Worm (Caenorhabditis elegans) whole organism, young adult: ENCODE measurements around the gene K08H2.7.

Experiments
- B0019.2 ChIP-seq: fragments of 200-800 bp; sonication (Bioruptor generic); conservative IDR thresholded peaks from 2 replicates; pipeline ENCODE4 v1.3.6; 2022; ENCODE audit warnings: missing genetic modification reagents, missing genetic modification characterization, missing compliant biosample characterization
- B0035.1 ChIP-seq: sonication (generic microtip); optimal IDR thresholded peaks from 2 replicates; lab custom pipeline; 2016; ENCODE audit warnings: missing genetic modification characterization, mild to moderate bottlenecking, missing compliant biosample characterization, missing genotype, missing genetic modification reagents
- F10E7.11 ChIP-seq: sonication (generic microtip); optimal IDR thresholded peaks from 2 replicates; lab custom pipeline; 2017; ENCODE audit warnings: mild to moderate bottlenecking, missing genetic modification characterization, moderate library complexity, missing compliant biosample characterization
- F33H1.4 ChIP-seq: fragments of 200-800 bp; sonication (Bioruptor generic); IDR thresholded peaks from 2 replicates; pipeline ENCODE4 v1.3.6; 2022; ENCODE audit warnings: missing genetic modification reagents, missing genetic modification characterization, missing compliant biosample characterization
- K11D2.4 ChIP-seq: fragments of 200-800 bp; sonication (Bioruptor generic); IDR thresholded peaks from 2 replicates; pipeline ENCODE4 v1.3.6; 2022; ENCODE audit warnings: missing genetic modification reagents, missing genetic modification characterization, missing compliant biosample characterization
- Y53F4B.3 ChIP-seq: fragments of 200-800 bp; sonication (Bioruptor generic); IDR thresholded peaks from 2 replicates; pipeline ENCODE4 v1.3.6; 2022; ENCODE audit warnings: missing genetic modification reagents, missing genetic modification characterization, missing compliant biosample characterization
- Y67H2A.10 ChIP-seq: fragments of 200-800 bp; sonication (Bioruptor generic); conservative IDR thresholded peaks from 2 replicates; pipeline ENCODE4 v1.3.6; 2022; ENCODE audit warnings: missing genetic modification reagents, missing genetic modification characterization, missing compliant biosample characterization
- Y95B8A.8 ChIP-seq: fragments of 200-800 bp; sonication (Bioruptor generic); IDR thresholded peaks from 2 replicates; pipeline ENCODE4 v1.3.6; 2022; ENCODE audit warnings: missing genetic modification reagents, missing genetic modification characterization, missing compliant biosample characterization
- ZK185.1 ChIP-seq: sonication (generic microtip); optimal IDR thresholded peaks from 2 replicates; lab custom pipeline; 2016; ENCODE audit warnings: mild to moderate bottlenecking, missing genetic modification characterization, missing compliant biosample characterization; ENCODE audit not compliant: poor library complexity, severe bottlenecking
- akir-1 ChIP-seq: fragments of 200-800 bp; sonication (Bioruptor generic); optimal IDR thresholded peaks from 2 replicates; lab custom pipeline; 2018; ENCODE audit warnings: mild to moderate bottlenecking, missing genetic modification characterization, moderate library complexity, missing compliant biosample characterization
- aptf-2 ChIP-seq: fragments of 200-800 bp; sonication (Bioruptor generic); conservative IDR thresholded peaks from 2 replicates; pipeline ENCODE4 v1.3.6; 2022; ENCODE audit warnings: missing genetic modification reagents, missing genetic modification characterization, missing compliant biosample characterization
- aptf-3 ChIP-seq: fragments of 200-800 bp; sonication (Bioruptor generic); IDR thresholded peaks from 2 replicates; pipeline ENCODE4 v1.3.6; 2022; ENCODE audit warnings: missing genetic modification characterization, missing compliant biosample characterization
- athp-1 ChIP-seq: sonication (generic microtip); optimal IDR thresholded peaks from 2 replicates; lab custom pipeline; 2017; ENCODE audit warnings: mild to moderate bottlenecking, missing genetic modification characterization, missing compliant biosample characterization
- attf-5 ChIP-seq: fragments of 200-800 bp; sonication (Bioruptor generic); optimal IDR thresholded peaks from 2 replicates; lab custom pipeline; 2018; ENCODE audit warnings: mild to moderate bottlenecking, missing genetic modification characterization, missing compliant biosample characterization
- bed-1 ChIP-seq: fragments of 200-800 bp; sonication (Bioruptor generic); IDR thresholded peaks from 2 replicates; pipeline ENCODE4 v1.3.6; 2022; ENCODE audit warnings: missing genetic modification reagents, missing genetic modification characterization, missing compliant biosample characterization
- ccch-3 ChIP-seq: fragments of 200-800 bp; sonication (Bioruptor generic); optimal IDR thresholded peaks from 2 replicates; lab custom pipeline; 2018; ENCODE audit warnings: mild to moderate bottlenecking, missing genetic modification characterization, missing compliant biosample characterization
- ceh-100 ChIP-seq: fragments of 200-800 bp; sonication (Bioruptor generic); IDR thresholded peaks from 2 replicates; pipeline ENCODE4 v1.3.6; 2022; ENCODE audit warnings: missing genetic modification reagents, missing genetic modification characterization, missing compliant biosample characterization
- dpff-1 ChIP-seq: sonication (generic microtip); optimal IDR thresholded peaks from 2 replicates; lab custom pipeline; 2017; ENCODE audit warnings: mild to moderate bottlenecking, missing genetic modification characterization, missing compliant biosample characterization
- him-1 ChIP-seq: sonication (generic microtip); optimal IDR thresholded peaks from 2 replicates; lab custom pipeline; 2016; ENCODE audit warnings: missing genotype, missing genetic modification reagents, missing genetic modification characterization, missing compliant biosample characterization
- hlh-26 ChIP-seq: fragments of 200-800 bp; sonication (Bioruptor generic); conservative IDR thresholded peaks from 2 replicates; pipeline ENCODE4 v1.3.6; 2022; ENCODE audit warnings: missing genetic modification reagents, missing genetic modification characterization, missing compliant biosample characterization
- lin-54 ChIP-seq: fragments of 200-800 bp; sonication (Bioruptor generic); optimal IDR thresholded peaks from 2 replicates; lab custom pipeline; 2018; ENCODE audit warnings: mild to moderate bottlenecking, missing genetic modification characterization, missing compliant biosample characterization
- lir-1 ChIP-seq: fragments of 200-800 bp; sonication (Bioruptor generic); conservative IDR thresholded peaks from 2 replicates; pipeline ENCODE4 v1.3.6; 2022; ENCODE audit warnings: missing genetic modification reagents, missing genetic modification characterization, missing compliant biosample characterization
- lsl-1 ChIP-seq: fragments of 200-800 bp; sonication (Bioruptor generic); optimal IDR thresholded peaks from 2 replicates; lab custom pipeline; 2018; ENCODE audit warnings: mild to moderate bottlenecking, missing genetic modification characterization, moderate library complexity, missing compliant biosample characterization
- madf-10 ChIP-seq: sonication (generic microtip); optimal IDR thresholded peaks from 2 replicates; lab custom pipeline; 2016; ENCODE audit warnings: mild to moderate bottlenecking, missing genetic modification characterization, missing compliant biosample characterization
- madf-3 ChIP-seq: fragments of 200-800 bp; sonication (Bioruptor generic); IDR thresholded peaks from 2 replicates; pipeline ENCODE4 v1.3.6; 2022; ENCODE audit warnings: missing genetic modification reagents, missing genetic modification characterization, missing compliant biosample characterization
- madf-6 ChIP-seq: fragments of 200-800 bp; sonication (Bioruptor generic); IDR thresholded peaks from 2 replicates; pipeline ENCODE4 v1.3.6; 2022; ENCODE audit warnings: missing genetic modification reagents, missing genetic modification characterization, missing compliant biosample characterization
- madf-8 ChIP-seq: fragments of 200-800 bp; sonication (Bioruptor generic); conservative IDR thresholded peaks from 2 replicates; pipeline ENCODE4 v1.3.6; 2022; ENCODE audit warnings: missing genetic modification reagents, missing genetic modification characterization, missing compliant biosample characterization
- mel-28 ChIP-seq: sonication (generic microtip); optimal IDR thresholded peaks from 2 replicates; lab custom pipeline; 2016; ENCODE audit warnings: borderline replicate concordance, mild to moderate bottlenecking, missing genetic modification characterization, missing compliant biosample characterization
- mxl-1 ChIP-seq: sonication (generic microtip); optimal IDR thresholded peaks from 2 replicates; lab custom pipeline; 2016; ENCODE audit warnings: missing genetic modification characterization, missing compliant biosample characterization
- nfya-2 ChIP-seq: fragments of 200-800 bp; sonication (Bioruptor generic); IDR thresholded peaks from 2 replicates; pipeline ENCODE4 v1.3.6; 2022; ENCODE audit warnings: missing genetic modification reagents, missing genetic modification characterization, missing compliant biosample characterization
- nfyb-1 ChIP-seq: fragments of 200-800 bp; sonication (Bioruptor generic); IDR thresholded peaks from 2 replicates; pipeline ENCODE4 v1.3.6; 2022; ENCODE audit warnings: missing genetic modification reagents, missing genetic modification characterization, missing compliant biosample characterization
- nhr-179 ChIP-seq: sonication (generic microtip); optimal IDR thresholded peaks from 2 replicates; lab custom pipeline; 2016; ENCODE audit warnings: mild to moderate bottlenecking, missing genetic modification characterization, missing compliant biosample characterization
- nhr-80 ChIP-seq: sonication (generic microtip); optimal IDR thresholded peaks from 2 replicates; lab custom pipeline; 2016; ENCODE audit warnings: missing genetic modification characterization, missing compliant biosample characterization
- pha-4 ChIP-seq: fragments of 150-350 bp; sonication (generic microtip); optimal IDR thresholded peaks from 2 replicates; lab custom pipeline; 2014; ENCODE audit warnings: missing biosample characterization, missing genetic modification reagents, missing genetic modification characterization
- rcor-1 ChIP-seq: fragments of 200-800 bp; sonication (Bioruptor generic); IDR thresholded peaks from 2 replicates; pipeline ENCODE4 v1.3.6; 2022; ENCODE audit warnings: missing genetic modification reagents, missing genetic modification characterization, missing compliant biosample characterization
- repo-1 ChIP-seq: sonication (generic microtip); optimal IDR thresholded peaks from 2 replicates; lab custom pipeline; 2017; ENCODE audit warnings: mild to moderate bottlenecking, missing genetic modification characterization, missing compliant biosample characterization
- snpc-1.1 ChIP-seq: sonication (generic microtip); optimal IDR thresholded peaks from 2 replicates; lab custom pipeline; 2017; ENCODE audit warnings: missing genetic modification characterization, mild to moderate bottlenecking, missing compliant biosample characterization, antibody characterized with exemption, moderate library complexity, missing genotype, missing genetic modification reagents; ENCODE audit not compliant: insufficient read depth
- snpc-3.4 ChIP-seq: sonication (generic microtip); optimal IDR thresholded peaks from 2 replicates; lab custom pipeline; 2017; ENCODE audit warnings: missing genetic modification characterization, mild to moderate bottlenecking, missing compliant biosample characterization, antibody characterized with exemption, moderate library complexity, missing genotype, missing genetic modification reagents
- somi-1 ChIP-seq: fragments of 200-800 bp; sonication (Bioruptor generic); optimal IDR thresholded peaks from 2 replicates; lab custom pipeline; 2018; ENCODE audit warnings: mild to moderate bottlenecking, missing genetic modification characterization, missing compliant biosample characterization
- sptf-2 ChIP-seq: fragments of 200-800 bp; sonication (Bioruptor generic); optimal IDR thresholded peaks from 2 replicates; lab custom pipeline; 2018; ENCODE audit warnings: mild to moderate bottlenecking, missing genetic modification characterization, missing compliant biosample characterization
- tbp1 ChIP-seq: fragments of 200-800 bp; sonication (Bioruptor generic); optimal IDR thresholded peaks from 2 replicates; lab custom pipeline; 2018; ENCODE audit warnings: mild to moderate bottlenecking, missing genetic modification characterization, missing compliant biosample characterization
- tbx-9 ChIP-seq: sonication (generic microtip); optimal IDR thresholded peaks from 2 replicates; lab custom pipeline; 2016; ENCODE audit warnings: borderline replicate concordance, missing genetic modification characterization, inconsistent platforms, missing compliant biosample characterization
- unc-130 ChIP-seq: sonication (generic microtip); optimal IDR thresholded peaks from 2 replicates; lab custom pipeline; 2016; ENCODE audit warnings: missing genetic modification reagents, missing genetic modification characterization, missing compliant biosample characterization
- xnd-1 ChIP-seq: sonication (generic microtip); optimal IDR thresholded peaks from 2 replicates; lab custom pipeline; 2016; ENCODE audit warnings: missing genotype, missing genetic modification reagents, missing genetic modification characterization, missing compliant biosample characterization

K08H2.7 gene

ce11 chrX:13284618-13285017 is 36.4 kb upstream of the K08H2.7 start (continued):
- TF ChIP-seq K11D2.4 (GFP tag; lab: Robert Waterston, UW) (no peak), tbx-9 (tag; lab: Kevin White, UChicago) (no peak), lir-1 (GFP tag; lab: Robert Waterston, UW) (no peak), unc-130 (GFP tag; lab: Kevin White, UChicago) (no peak), repo-1 (tag; lab: Kevin White, UChicago) (no peak), xnd-1 (tag; lab: Kevin White, UChicago) (no peak), aptf-3 (GFP tag; lab: Robert Waterston, UW) (no peak)
- TF ChIP-seq, all 124 proteins: peak for 28

- TF ChIP-seq nfyb-1 (GFP tag; lab: Robert Waterston, UW) (no peak), unc-130 (GFP tag; lab: Kevin White, UChicago) (no peak), nfya-2 (GFP tag; lab: Robert Waterston, UW) (no peak), snpc-3.4 (tag; lab: Kevin White, UChicago) (no peak), lin-54 (GFP tag; lab: Kevin White, UChicago) (no peak), Y67H2A.10 (GFP tag; lab: Robert Waterston, UW) (no peak)
Measured at ce11 chrX:13284091-13284490, 35.9 kb upstream of the K08H2.7 start, which contains the start of gene cyp-14A4. cyp-14A4 (minus strand) TSS chrX:13284197.

ce11 chrX:13283462-13283861 is 35.2 kb upstream of the K08H2.7 start:
- TF ChIP-seq him-1 (tag; lab: Kevin White, UChicago) (peak; percentile 49), somi-1 (GFP tag; lab: Kevin White, UChicago) (no peak), lin-54 (GFP tag; lab: Kevin White, UChicago) (no peak), ccch-3 (GFP tag; lab: Kevin White, UChicago) (peak; percentile 18), lsl-1 (GFP tag; lab: Kevin White, UChicago) (no peak), xnd-1 (tag; lab: Kevin White, UChicago) (no peak), Y95B8A.8 (GFP tag; lab: Robert Waterston, UW) (no peak), lir-1 (GFP tag; lab: Robert Waterston, UW) (no peak), snpc-1.1 (peak; percentile 2), hlh-26 (GFP tag; lab: Robert Waterston, UW) (no peak), pha-4 (tag; lab: Kevin White, UChicago) (no peak), ceh-100 (GFP tag; lab: Robert Waterston, UW) (no peak), B0035.1 (tag; lab: Kevin White, UChicago) (peak; percentile 11), ZK185.1 (tag; lab: Kevin White, UChicago) (peak; percentile 48), madf-10 (no peak), madf-8 (GFP tag; lab: Robert Waterston, UW) (no peak), F33H1.4 (GFP tag; lab: Robert Waterston, UW) (no peak), akir-1 (GFP tag; lab: Kevin White, UChicago) (no peak), madf-6 (no peak), nhr-179 (tag; lab: Kevin White, UChicago) (no peak), F10E7.11 (no peak), mel-28 (tag; lab: Kevin White, UChicago) (no peak), aptf-3 (GFP tag; lab: Robert Waterston, UW) (peak; percentile 70; the same call in 1 of the 2 replicates), unc-130 (GFP tag; lab: Kevin White, UChicago) (peak; percentile 13), tbx-9 (tag; lab: Kevin White, UChicago) (no peak), aptf-2 (no peak), attf-5 (GFP tag; lab: Kevin White, UChicago) (peak; percentile 25), B0019.2 (GFP tag; lab: Robert Waterston, UW) (no peak), madf-3 (no peak), nhr-80 (tag; lab: Kevin White, UChicago) (peak; percentile 4), athp-1 (tag; lab: Kevin White, UChicago) (peak; percentile 23), mxl-1 (tag; lab: Kevin White, UChicago) (peak; percentile 81), sptf-2 (GFP tag; lab: Kevin White, UChicago) (no peak), Y53F4B.3 (peak; percentile 49; the same call in 1 of the 2 replicates), tbp1 (GFP tag; lab: Kevin White, UChicago) (peak; percentile 92), rcor-1 (GFP tag; lab: Robert Waterston, UW) (peak; percentile 22; the same call in 1 of the 2 replicates), dpff-1 (no peak), bed-1 (GFP tag; lab: Robert Waterston, UW) (no peak)
